Worm (Caenorhabditis elegans) whole organism, L1 larva: Measurements from ENCODE around the gene cest-2.1.

ENCODE experiments used
- blmp-1 ChIP-seq: fragments of 150-350 bp; optimal IDR thresholded peaks from 2 replicates; lab custom pipeline; 2014; ENCODE audit warnings: missing biosample characterization, missing genetic modification characterization
- dpl-1 ChIP-seq, 3 experiments: fragments of 150-350 bp in 2 of 3; sonication (generic microtip) in 1 of 3; optimal IDR thresholded peaks; 2 replicates each; lab custom pipeline; 2014 to 2017; ENCODE audit warnings: missing biosample characterization in 3 of 3, missing genetic modification characterization in 3 of 3, missing genetic modification reagents in 3 of 3
- elt-2 ChIP-seq: sonication (generic microtip); optimal IDR thresholded peaks from 2 replicates; lab custom pipeline; 2016; ENCODE audit warnings: missing genetic modification characterization, mild to moderate bottlenecking, inconsistent platforms, missing compliant biosample characterization, missing genetic modification reagents
- mdl-1 ChIP-seq, 2 experiments: fragments of 150-350 bp; optimal IDR thresholded peaks; 2 replicates each; lab custom pipeline; 2014 to 2017; ENCODE audit warnings: missing biosample characterization in 2 of 2, missing genetic modification characterization in 2 of 2, inconsistent platforms in 1 of 2
- nhr-77 ChIP-seq: fragments of 150-350 bp; optimal IDR thresholded peaks from 2 replicates; lab custom pipeline; 2014; ENCODE audit warnings: missing biosample characterization, missing genetic modification characterization
- rnt-1 ChIP-seq: sonication (generic microtip); optimal IDR thresholded peaks from 2 replicates; lab custom pipeline; 2016; ENCODE audit warnings: mild to moderate bottlenecking, missing genetic modification characterization, moderate library complexity, missing compliant biosample characterization
- xbp-1 ChIP-seq: sonication (generic microtip); optimal IDR thresholded peaks from 2 replicates; lab custom pipeline; 2016; ENCODE audit warnings: missing genetic modification characterization, missing compliant biosample characterization
- zag-1 ChIP-seq: fragments of 150-350 bp; optimal IDR thresholded peaks from 2 replicates; lab custom pipeline; 2014; ENCODE audit warnings: missing biosample characterization, missing genetic modification characterization

- TF ChIP-seq mdl-1 (tag; optimal IDR thresholded peaks at IDR 0.05; lab: Kevin White, UChicago) (no peak), zag-1 (tag; lab: Kevin White, UChicago) (no peak), xbp-1 (tag; lab: Kevin White, UChicago) (no peak), blmp-1 (tag; lab: Kevin White, UChicago) (no peak), rnt-1 (tag; lab: Kevin White, UChicago) (no peak), nhr-77 (tag; lab: Kevin White, UChicago) (no peak), dpl-1 (GFP tag; optimal IDR thresholded peaks at IDR 0.05; lab: Kevin White, UChicago) (no peak), elt-2 (no peak)
Observed at ce11 chrV:14140733-14141132, 30.5 kb downstream of the cest-2.1 start.
